Worm (Caenorhabditis elegans): Measurements from ENCODE around the gene lys-7.

Gene lys-7

ce11 chrV:3431535-3431990, 50.8 kb downstream of the lys-7 start, which contains the start of the genes T20D4.19 and srj-9:
TSS of gene T20D4.19 (minus strand) at chrV:3431635.
TSS of gene srj-9 (plus strand) at chrV:3431940.
- TF ChIP-seq unc-62 (GFP tag; optimal IDR thresholded peaks at IDR 0.05), result no peak

Data from whole organism, dauer.